Fruit fly (Drosophila melanogaster): ENCODE results near the gene Or10a.

The Or10a gene

dm6 chrX:11367783-11368509 is 49.3 kb downstream of the Or10a start, which contains the start of the genes hop and Tim8:
Gene hop (minus strand): TSS chrX:11368098.
Gene Tim8 (plus strand): TSS chrX:11368445.
- TF ChIP-seq fkh (GFP tag; optimal IDR thresholded peaks at IDR 0.05) (peak; percentile 76), achi (GFP tag; optimal IDR thresholded peaks at IDR 0.05) (peak; percentile 66), Eip78C (GFP tag) (peak; percentile 8), CG8319 (GFP tag; optimal IDR thresholded peaks at IDR 0.05) (no peak)

Data from whole organism, prepupa.